Worm (Caenorhabditis elegans): ENCODE results near the gene F30B5.11.
"Not testable (repeated sequence)": the region's sequence is repeated elsewhere in the genome, so short reads cannot be mapped to it uniquely, and the experiment has no call there.

DNA sequence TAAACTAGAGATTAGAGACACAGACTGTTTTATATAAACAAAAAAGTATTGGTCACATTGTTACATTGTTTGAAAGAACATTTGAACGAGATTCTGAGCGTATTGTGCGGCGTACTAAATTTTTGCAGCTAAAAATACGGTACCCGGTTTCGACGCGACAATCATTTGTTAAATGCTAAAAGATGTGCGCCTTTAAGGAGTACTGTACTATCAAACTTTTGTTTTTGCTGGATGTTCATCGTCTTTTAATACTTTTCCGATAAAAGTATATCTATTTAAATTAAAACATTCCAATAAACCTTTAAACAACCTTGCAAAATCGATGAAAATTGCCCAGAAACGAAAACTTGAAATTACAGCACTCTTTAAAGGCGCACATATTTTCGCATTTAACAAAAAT is 23.2 kb downstream of the F30B5.11 start, which contains the start of gene K06B9.6:
- TF ChIP-seq elt-3 (tag; optimal IDR thresholded peaks at IDR 0.05); nhr-237 (tag; optimal IDR thresholded peaks at IDR 0.05); ztf-11 (tag; optimal IDR thresholded peaks at IDR 0.05); nhr-6 (tag; optimal IDR thresholded peaks at IDR 0.05); Y55F3AM.14 (GFP tag; optimal IDR thresholded peaks at IDR 0.05); sma-3 (GFP tag; optimal IDR thresholded peaks at IDR 0.05); lin-39 (tag; optimal IDR thresholded peaks at IDR 0.05); ceh-16 (tag; optimal IDR thresholded peaks at IDR 0.05); ztf-4 (tag; optimal IDR thresholded peaks at IDR 0.05); F13H6.1 (tag; optimal IDR thresholded peaks at IDR 0.05); ama-1 (optimal IDR thresholded peaks at IDR 0.05); zag-1 (tag; optimal IDR thresholded peaks at IDR 0.05): not testable (repeated sequence)

Measured in whole organism, L2 larva.